Fruit fly (Drosophila melanogaster) whole organism, embryonic: ENCODE measurements around the gene CG15642.

Experiments
- Abd-B ChIP-seq: fragments of 200-800 bp; sonication (Bioruptor generic); optimal IDR thresholded peaks from 2 replicates; lab custom pipeline; 2018; ENCODE audit warnings: missing biosample characterization, mild to moderate bottlenecking, missing genetic modification characterization, moderate library complexity
- Atf-2 ChIP-seq: fragments of 200-800 bp; sonication (Bioruptor generic); optimal IDR thresholded peaks from 2 replicates; lab custom pipeline; 2016; ENCODE audit warnings: missing biosample characterization, missing genetic modification characterization
- CG10267 ChIP-seq: fragments of 200-800 bp; sonication (Bioruptor generic); optimal IDR thresholded peaks from 2 replicates; lab custom pipeline; 2018; ENCODE audit warnings: missing biosample characterization, mild to moderate bottlenecking, missing genetic modification characterization, moderate library complexity
- CG10959 ChIP-seq: fragments of 200-800 bp; sonication (Bioruptor generic); IDR thresholded peaks from 2 replicates; pipeline ENCODE4 v1.3.6; 2022; ENCODE audit warnings: missing biosample characterization, missing genetic modification characterization
- CG12104 ChIP-seq: fragments of 200-800 bp; sonication (Bioruptor generic); optimal IDR thresholded peaks from 3 replicates; lab custom pipeline; 2016; ENCODE audit warnings: missing biosample characterization, missing genetic modification characterization
- CG12219 ChIP-seq: fragments of 200-800 bp; sonication (Bioruptor generic); optimal IDR thresholded peaks from 3 replicates; lab custom pipeline; 2018; ENCODE audit warnings: missing biosample characterization, mild to moderate bottlenecking, missing genetic modification characterization
- CG13287 ChIP-seq: fragments of 200-800 bp; sonication (Bioruptor generic); IDR thresholded peaks from 2 replicates; pipeline ENCODE4 v1.3.6; 2022; ENCODE audit warnings: missing biosample characterization, missing genetic modification characterization; ENCODE audit not compliant: partially characterized antibody
- CG1603 ChIP-seq: fragments of 200-800 bp; sonication (Bioruptor generic); optimal IDR thresholded peaks from 2 replicates; lab custom pipeline; 2019; ENCODE audit warnings: missing biosample characterization, mild to moderate bottlenecking, missing genetic modification characterization, moderate library complexity
- CG2120 ChIP-seq: fragments of 200-800 bp; sonication (Bioruptor generic); optimal IDR thresholded peaks from 3 replicates; lab custom pipeline; 2016; ENCODE audit warnings: missing biosample characterization, missing genetic modification characterization
- CG30403 ChIP-seq: fragments of 200-800 bp; sonication (Bioruptor generic); optimal IDR thresholded peaks from 3 replicates; lab custom pipeline; 2016; ENCODE audit warnings: missing biosample characterization, missing genetic modification characterization
- CG3281 ChIP-seq: fragments of 200-800 bp; sonication (Bioruptor generic); optimal IDR thresholded peaks from 3 replicates; lab custom pipeline; 2017; ENCODE audit warnings: missing biosample characterization, mild to moderate bottlenecking, missing genetic modification characterization
- CG3838 ChIP-seq: fragments of 200-800 bp; sonication (Bioruptor generic); optimal IDR thresholded peaks from 3 replicates; lab custom pipeline; 2016; ENCODE audit warnings: missing biosample characterization, missing genetic modification characterization
- CG4328 ChIP-seq: fragments of 200-800 bp; sonication (Bioruptor generic); optimal IDR thresholded peaks from 3 replicates; lab custom pipeline; 2017; ENCODE audit warnings: missing biosample characterization, missing genetic modification reagents, missing genetic modification characterization
- CG4360 ChIP-seq: fragments of 200-800 bp; sonication (Bioruptor generic); IDR thresholded peaks from 2 replicates; pipeline ENCODE4 v1.3.6; 2022; ENCODE audit warnings: missing biosample characterization, missing genetic modification characterization
- CG5180 ChIP-seq: fragments of 200-800 bp; sonication (Bioruptor generic); optimal IDR thresholded peaks from 3 replicates; lab custom pipeline; 2017; ENCODE audit warnings: missing biosample characterization, missing genetic modification characterization, mild to moderate bottlenecking, moderate library complexity, missing genetic modification reagents
- CG6689 ChIP-seq: fragments of 200-800 bp; sonication (Bioruptor generic); IDR thresholded peaks from 2 replicates; pipeline ENCODE4 v1.3.6; 2022; ENCODE audit warnings: missing biosample characterization, missing genetic modification characterization
- CrebB ChIP-seq: fragments of 200-800 bp; sonication (Bioruptor generic); optimal IDR thresholded peaks from 3 replicates; lab custom pipeline; 2018; ENCODE audit warnings: missing biosample characterization, mild to moderate bottlenecking, missing genetic modification characterization
- Dip3 ChIP-seq: fragments of 200-800 bp; sonication (Bioruptor generic); optimal IDR thresholded peaks from 3 replicates; lab custom pipeline; 2016; ENCODE audit warnings: missing biosample characterization, missing genetic modification characterization
- E2f2 ChIP-seq: fragments of 200-800 bp; sonication (Bioruptor generic); IDR thresholded peaks from 2 replicates; pipeline ENCODE4 v1.3.6; 2022; ENCODE audit warnings: missing biosample characterization, missing genetic modification characterization
- Elba2 ChIP-seq: fragments of 200-800 bp; sonication (Bioruptor generic); optimal IDR thresholded peaks from 3 replicates; lab custom pipeline; 2016; ENCODE audit warnings: missing biosample characterization, missing genetic modification characterization
- GATAe ChIP-seq: fragments of 200-800 bp; sonication (Bioruptor generic); conservative IDR thresholded peaks from 2 replicates; pipeline ENCODE4 v1.3.6; 2022; ENCODE audit warnings: missing biosample characterization, missing genetic modification characterization
- H2.0 ChIP-seq: fragments of 200-800 bp; sonication (Bioruptor generic); IDR thresholded peaks from 2 replicates; pipeline ENCODE4 v1.3.6; 2022; ENCODE audit warnings: missing biosample characterization, missing genetic modification characterization
- MESR4 ChIP-seq: fragments of 200-800 bp; sonication (Bioruptor generic); optimal IDR thresholded peaks from 2 replicates; lab custom pipeline; 2018; ENCODE audit warnings: missing biosample characterization, mild to moderate bottlenecking, missing genetic modification characterization, moderate library complexity
- Med ChIP-seq: fragments of 200-800 bp; sonication (Bioruptor generic); peaks from one replicate; lab custom pipeline; 2016; ENCODE audit warnings: missing biosample characterization, missing genetic modification characterization, mild to moderate bottlenecking, inconsistent platforms, moderate library complexity
- Myb ChIP-seq: fragments of 200-800 bp; sonication (Bioruptor generic); optimal IDR thresholded peaks from 2 replicates; lab custom pipeline; 2016; ENCODE audit warnings: missing biosample characterization, missing genetic modification characterization
- Scr ChIP-seq: fragments of 200-800 bp; sonication (Bioruptor generic); IDR thresholded peaks from 2 replicates; pipeline ENCODE4 v1.3.6; 2022; ENCODE audit warnings: missing biosample characterization, missing genetic modification characterization; ENCODE audit not compliant: partially characterized antibody
- Side ChIP-seq: fragments of 200-800 bp; sonication (Bioruptor generic); optimal IDR thresholded peaks from 2 replicates; lab custom pipeline; 2016; ENCODE audit warnings: missing biosample characterization, missing genetic modification characterization
- Sry-δ ChIP-seq: fragments of 200-800 bp; sonication (Bioruptor generic); optimal IDR thresholded peaks from 2 replicates; lab custom pipeline; 2016; ENCODE audit warnings: missing biosample characterization, missing genetic modification characterization
- Trl ChIP-seq, 3 experiments: fragments of >200 bp in 2 of 3; fragments of 200-800 bp in 1 of 3; sonication (Bioruptor generic) in 1 of 3; optimal IDR thresholded peaks; 2 replicates in 1 of 3; 3 replicates in 2 of 3; lab custom pipeline; 2016 to 2017; ENCODE audit warnings: missing biosample characterization in 1 of 3, missing genetic modification characterization in 1 of 3
- chm ChIP-seq: fragments of 200-800 bp; sonication (Bioruptor generic); IDR thresholded peaks from 2 replicates; pipeline ENCODE4 v1.3.6; 2022; ENCODE audit warnings: missing biosample characterization, missing genetic modification characterization
- crp ChIP-seq, 2 experiments: fragments of 200-800 bp; sonication (Bioruptor generic); optimal IDR thresholded peaks; 2 replicates in 1 of 2; 3 replicates in 1 of 2; lab custom pipeline; 2017; ENCODE audit warnings: missing biosample characterization in 2 of 2, missing genetic modification characterization in 2 of 2, mild to moderate bottlenecking in 1 of 2, moderate library complexity in 1 of 2
- dmrt11E ChIP-seq: fragments of 200-800 bp; sonication (Bioruptor generic); optimal IDR thresholded peaks from 3 replicates; lab custom pipeline; 2018; ENCODE audit warnings: missing biosample characterization, mild to moderate bottlenecking, missing genetic modification characterization, moderate library complexity
- eyg ChIP-seq: fragments of 200-800 bp; sonication (Bioruptor generic); optimal IDR thresholded peaks from 3 replicates; lab custom pipeline; 2016; ENCODE audit warnings: missing biosample characterization, missing genetic modification characterization
- gcm2 ChIP-seq: fragments of 200-800 bp; sonication (Bioruptor generic); optimal IDR thresholded peaks from 2 replicates; lab custom pipeline; 2016; ENCODE audit warnings: missing biosample characterization, missing genetic modification characterization
- hbn ChIP-seq: fragments of 200-800 bp; sonication (Bioruptor generic); IDR thresholded peaks from 2 replicates; pipeline ENCODE4 v1.3.6; 2022; ENCODE audit warnings: missing biosample characterization, missing genetic modification characterization; ENCODE audit not compliant: partially characterized antibody
- luna ChIP-seq: fragments of 200-800 bp; sonication (Bioruptor generic); optimal IDR thresholded peaks from 2 replicates; lab custom pipeline; 2016; ENCODE audit warnings: missing biosample characterization, missing genetic modification characterization
- pan ChIP-seq, 4 experiments: fragments of >200 bp in 3 of 4; fragments of 200-800 bp in 1 of 4; sonication (Bioruptor generic) in 1 of 4; optimal IDR thresholded peaks in 3 of 4; IDR thresholded peaks in 1 of 4; 2 replicates each; pipeline versions ENCODE4 v1.3.6 to Lab custom; 2017 to 2022; ENCODE audit warnings: missing biosample characterization in 2 of 4, missing genetic modification characterization in 2 of 4, mixed read lengths in 1 of 4
- pfk ChIP-seq: fragments of 200-800 bp; sonication (Bioruptor generic); optimal IDR thresholded peaks from 2 replicates; lab custom pipeline; 2018; ENCODE audit warnings: missing biosample characterization, mild to moderate bottlenecking, missing genetic modification characterization, moderate library complexity
- pros ChIP-seq: fragments of 200-800 bp; sonication (Bioruptor generic); optimal IDR thresholded peaks from 3 replicates; lab custom pipeline; 2019; ENCODE audit warnings: missing biosample characterization, mild to moderate bottlenecking, missing genetic modification characterization, moderate library complexity
- sens-2 ChIP-seq: fragments of 200-800 bp; sonication (Bioruptor generic); IDR thresholded peaks from 2 replicates; pipeline ENCODE4 v1.3.6; 2022; ENCODE audit warnings: missing biosample characterization, missing genetic modification characterization
- shn ChIP-seq: fragments of 200-800 bp; sonication (Bioruptor generic); optimal IDR thresholded peaks from 3 replicates; lab custom pipeline; 2016; ENCODE audit warnings: missing biosample characterization, missing genetic modification characterization
- stwl ChIP-seq: fragments of 200-800 bp; sonication (Bioruptor generic); optimal IDR thresholded peaks from 3 replicates; lab custom pipeline; 2018; ENCODE audit warnings: missing biosample characterization, mild to moderate bottlenecking, missing genetic modification characterization, moderate library complexity
- sug ChIP-seq: fragments of 200-800 bp; optimal IDR thresholded peaks from 2 replicates; lab custom pipeline; 2019; ENCODE audit warnings: missing biosample characterization, mild to moderate bottlenecking, missing genetic modification characterization, moderate library complexity
- tap ChIP-seq: fragments of 200-800 bp; optimal IDR thresholded peaks from 3 replicates; lab custom pipeline; 2019; ENCODE audit warnings: missing biosample characterization, mild to moderate bottlenecking, missing genetic modification characterization, moderate library complexity
- tgo ChIP-seq: fragments of 200-800 bp; sonication (Bioruptor generic); IDR thresholded peaks from 3 replicates; pipeline ENCODE4 v1.3.6; 2022; ENCODE audit warnings: missing biosample characterization, missing genetic modification characterization
- tup ChIP-seq: fragments of 200-800 bp; sonication (Bioruptor generic); optimal IDR thresholded peaks from 2 replicates; lab custom pipeline; 2016; ENCODE audit warnings: missing biosample characterization, mild to moderate bottlenecking, missing genetic modification characterization, moderate library complexity
- unpg ChIP-seq: fragments of 200-800 bp; sonication (Bioruptor generic); optimal IDR thresholded peaks from 3 replicates; lab custom pipeline; 2018; ENCODE audit warnings: missing biosample characterization, mild to moderate bottlenecking, missing genetic modification characterization, moderate library complexity
- vfl ChIP-seq: fragments of 200-800 bp; sonication (Bioruptor generic); optimal IDR thresholded peaks from 2 replicates; lab custom pipeline; 2016; ENCODE audit warnings: missing biosample characterization, missing genetic modification characterization
- zen2 ChIP-seq: fragments of 200-800 bp; sonication (Bioruptor generic); IDR thresholded peaks from 3 replicates; pipeline ENCODE4 v1.3.6; 2022; ENCODE audit warnings: missing biosample characterization, missing genetic modification characterization; ENCODE audit not compliant: partially characterized antibody

CG15642 gene

DNA sequence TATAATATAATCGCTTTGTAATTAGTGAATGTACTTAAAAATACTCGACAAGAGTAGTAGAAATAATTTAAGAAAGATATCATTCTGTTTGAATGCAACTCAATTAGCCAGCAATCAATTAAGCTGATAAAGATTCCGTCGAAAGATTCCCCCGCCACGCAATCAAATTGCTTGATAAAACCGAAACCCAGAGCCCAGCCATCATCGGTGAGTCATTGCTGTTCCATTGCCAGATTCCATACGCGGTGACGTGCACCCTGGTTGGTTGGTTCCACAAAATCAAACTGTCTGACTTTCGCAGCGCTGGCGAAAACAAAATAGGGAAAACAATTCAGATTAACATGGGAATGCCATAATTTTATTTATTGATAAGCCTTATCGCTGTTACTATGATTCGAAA lies 3.0 kb downstream of the CG15642 start (continued):
- TF ChIP-seq CG3838 (GFP tag; lab: Kevin White, UChicago) = no peak
- peak; percentile 94 for TF ChIP-seq pfk (GFP tag; lab: Kevin White, UChicago)
- TF ChIP-seq GATAe = peak; percentile 35; the same call in 1 of the 2 replicates
- TF ChIP-seq gcm2 = no peak
- TF ChIP-seq stwl (tag; lab: Kevin White, UChicago) = no peak
- TF ChIP-seq CG2120 (GFP tag; lab: Kevin White, UChicago) = no peak
- no peak for TF ChIP-seq unpg
- no peak for TF ChIP-seq CG10959
- TF ChIP-seq CG12104 = no peak

DNA sequence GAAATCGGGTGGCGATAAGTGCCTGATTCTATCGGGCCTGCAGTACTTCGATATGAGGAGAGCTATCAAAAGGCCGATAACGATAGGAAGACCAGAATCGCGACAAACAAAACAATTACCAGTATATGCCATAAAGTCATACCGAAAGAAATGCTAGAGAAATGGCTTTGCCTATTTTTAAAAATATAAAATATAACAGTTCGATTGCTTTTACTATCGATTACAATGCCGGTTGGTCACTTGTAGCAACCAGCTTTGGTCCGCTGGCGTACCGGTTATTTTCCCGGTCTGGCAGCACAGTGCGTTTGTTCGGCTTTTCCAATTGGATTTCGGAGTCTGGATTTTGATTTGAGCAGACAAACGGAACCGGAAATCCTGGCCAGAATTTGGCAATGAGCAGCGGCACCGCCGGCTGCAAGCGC lies 5.1 kb downstream of the CG15642 start, which contains the start of the genes shtd, CG6294 and CG6299:
shtd (minus strand) TSS at position 6 of the 422 bp plus-strand sequence.
CG6294 (plus strand) TSS at position 287 of the 422 bp plus-strand sequence.
CG6299 (plus strand) TSS at position 287 of the 422 bp plus-strand sequence.
- TF ChIP-seq pros (GFP tag; lab: Kevin White, UChicago) (no peak), CG1603 (tag; lab: Kevin White, UChicago) (no peak), CG30403 (peak; percentile 34), Abd-B (GFP tag; lab: Kevin White, UChicago) (no peak), sens-2 (GFP tag; lab: Robert Waterston, UW) (no peak), Myb (peak; percentile 76), CG6689 (GFP tag; lab: Robert Waterston, UW) (no peak), CG5180 (GFP tag; lab: Kevin White, UChicago) (no peak), Trl (optimal IDR thresholded peaks at IDR 0.05; lab: Kevin White, UChicago) (no peak), Trl (GFP tag; optimal IDR thresholded peaks at IDR 0.05; lab: Kevin White, UChicago) (no peak), zen2 (GFP tag; lab: Robert Waterston, UW) (peak; percentile 92), hbn (GFP tag; lab: Robert Waterston, UW) (peak; percentile 79), tgo (GFP tag; lab: Robert Waterston, UW) (no peak), GATAe (no peak), Atf-2 (GFP tag; lab: Kevin White, UChicago) (no peak), tap (tag; lab: Kevin White, UChicago) (no peak), MESR4 (GFP tag; lab: Kevin White, UChicago) (peak; percentile 44), chm (no peak), tup (no peak), CG4328 (GFP tag; lab: Kevin White, UChicago) (no peak), CG13287 (GFP tag; lab: Robert Waterston, UW) (peak; percentile 95), Dip3 (GFP tag; lab: Kevin White, UChicago) (peak; percentile 8), luna (GFP tag; lab: Kevin White, UChicago) (no peak), CG10267 (tag; lab: Kevin White, UChicago) (peak; percentile 42), CG12219 (GFP tag; lab: Kevin White, UChicago) (no peak), CG4360 (no peak), sug (tag; lab: Kevin White, UChicago) (no peak), crp (GFP tag; optimal IDR thresholded peaks at IDR 0.05; lab: Kevin White, UChicago) (peak in 1 of 2 experiments; percentile 70), Med (GFP tag; lab: Kevin White, UChicago) (peak; percentile 69), dmrt11E (no peak), shn (GFP tag; lab: Kevin White, UChicago) (no peak), Sry-δ (GFP tag; lab: Kevin White, UChicago) (peak; percentile 79), Elba2 (GFP tag; lab: Kevin White, UChicago) (peak; percentile 54), CrebB (tag; lab: Kevin White, UChicago) (peak; percentile 26), E2f2 (GFP tag; lab: Robert Waterston, UW) (peak; percentile 83), eyg (GFP tag; lab: Kevin White, UChicago) (no peak), vfl (GFP tag; lab: Kevin White, UChicago) (peak; percentile 19), Side (no peak), CG3281 (GFP tag; lab: Kevin White, UChicago) (no peak), pan (optimal IDR thresholded peaks at IDR 0.05; lab: Kevin White, UChicago) (no peak), pan (GFP tag; optimal IDR thresholded peaks at IDR 0.05 in 1 of 2, IDR thresholded peaks at IDR 0.05 in 1 of 2) (no peak), Scr (GFP tag; lab: Robert Waterston, UW) (peak; percentile 92), H2.0 (GFP tag; lab: Robert Waterston, UW) (no peak)
